ENCODE assay signal across 1 fruit fly cellular context in the genomic region with DNA sequence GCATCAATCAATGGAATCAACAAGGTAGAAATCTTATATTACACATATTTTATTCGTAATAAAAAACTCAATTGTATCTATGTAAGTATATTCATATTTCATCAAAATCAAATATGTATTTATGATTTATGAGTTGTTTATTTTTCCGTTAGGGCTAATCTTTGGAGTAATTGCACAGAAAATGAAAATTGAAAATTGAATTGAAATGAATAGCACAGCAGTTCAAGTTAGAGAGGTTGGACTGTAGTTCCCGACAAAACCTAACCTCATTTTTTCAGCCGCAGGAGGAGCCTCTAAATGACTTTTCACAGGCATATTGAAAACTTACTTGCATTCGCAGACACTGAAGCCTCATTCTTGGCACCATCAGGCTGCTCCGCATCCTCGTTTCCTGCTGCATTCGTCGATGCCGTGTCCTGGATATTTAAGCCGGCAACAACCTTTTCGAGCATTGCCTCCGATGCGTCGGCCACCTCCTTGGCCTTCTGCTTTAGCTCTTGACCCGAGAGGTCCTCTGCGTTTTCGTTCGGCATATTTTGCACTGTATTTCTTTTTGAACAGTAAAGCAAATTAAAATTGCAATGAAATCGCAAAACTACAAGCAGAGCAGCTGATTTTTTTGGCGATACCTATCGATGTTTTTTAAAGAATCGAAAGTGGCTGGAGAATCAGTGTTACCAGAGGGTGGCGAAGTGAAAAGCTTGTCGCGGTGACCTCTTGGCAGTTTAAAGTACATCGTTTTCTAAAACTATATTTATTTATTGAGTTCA.
TF ChIP-seq lines count a peak whose summit lies in the region.

A gene (minus strand): TSS at position 635 of the 770 bp plus-strand sequence.

TF ChIP-seq in whole organism, embryonic, 481 proteins besides CTCF, POLR2A, EP300 and RAD21 (continued from another document and continues in another):
- TF ChIP-seq al (GFP tag; IDR thresholded peaks at IDR 0.05; lab: Robert Waterston, UW) (no peak), hb (GFP tag; IDR thresholded peaks at IDR 0.05; lab: Robert Waterston, UW; ENCODE audit: partially characterized antibody) (0 out of 3 replicates have a peak, but pooled peaks have one; percentile 24), CG10147 (GFP tag; optimal IDR thresholded peaks at IDR 0.05; lab: Kevin White, UChicago) (no peak), CG6175 (GFP tag; IDR thresholded peaks at IDR 0.05; lab: Robert Waterston, UW) (no peak), CG10209 (GFP tag; optimal IDR thresholded peaks at IDR 0.05; lab: Kevin White, UChicago) (peak; percentile 36), MBD-R2 (GFP tag; IDR thresholded peaks at IDR 0.05; lab: Robert Waterston, UW) (peak; percentile 81), CG17829 (tag; optimal IDR thresholded peaks at IDR 0.05; lab: Kevin White, UChicago) (no peak), wor (GFP tag; IDR thresholded peaks at IDR 0.05; lab: Robert Waterston, UW) (no peak), ato (GFP tag; IDR thresholded peaks at IDR 0.05; lab: Robert Waterston, UW; ENCODE audit: partially characterized antibody) (peak; percentile 70), Camta (GFP tag; optimal IDR thresholded peaks at IDR 0.05; lab: Kevin White, UChicago) (no peak), NC2α (GFP tag; optimal IDR thresholded peaks at IDR 0.05; lab: Kevin White, UChicago) (no peak), pum (GFP tag; optimal IDR thresholded peaks at IDR 0.05; lab: Kevin White, UChicago) (no peak), CG3163 (GFP tag; optimal IDR thresholded peaks at IDR 0.05; lab: Kevin White, UChicago) (no peak), wdn (GFP tag; IDR thresholded peaks at IDR 0.05; lab: Robert Waterston, UW) (no peak), hth (optimal IDR thresholded peaks at IDR 0.05; lab: Kevin White, UChicago) (no peak), CG4707 (GFP tag; optimal IDR thresholded peaks at IDR 0.05; lab: Kevin White, UChicago) (no peak), oc (tag; optimal IDR thresholded peaks at IDR 0.05; lab: Kevin White, UChicago) (no peak), Elba2 (GFP tag; optimal IDR thresholded peaks at IDR 0.05; lab: Kevin White, UChicago) (no peak), CG1024 (GFP tag; IDR thresholded peaks at IDR 0.05; lab: Robert Waterston, UW) (no peak), CG3281 (GFP tag; optimal IDR thresholded peaks at IDR 0.05; lab: Kevin White, UChicago) (no peak), gcm2 (GFP tag; optimal IDR thresholded peaks at IDR 0.05; lab: Kevin White, UChicago) (no peak), sqz (GFP tag; optimal IDR thresholded peaks at IDR 0.05; lab: Kevin White, UChicago) (no peak), CG10565 (GFP tag; optimal IDR thresholded peaks at IDR 0.05; lab: Kevin White, UChicago) (no peak), kah (GFP tag; optimal IDR thresholded peaks at IDR 0.05; lab: Kevin White, UChicago) (no peak), CG30431 (GFP tag; optimal IDR thresholded peaks at IDR 0.05; lab: Kevin White, UChicago) (no peak), CG31388 (GFP tag; optimal IDR thresholded peaks at IDR 0.05; lab: Kevin White, UChicago) (no peak), CG9797 (GFP tag; optimal IDR thresholded peaks at IDR 0.05; lab: Kevin White, UChicago) (peak; percentile 67), CG10267 (tag; optimal IDR thresholded peaks at IDR 0.05; lab: Kevin White, UChicago) (peak; percentile 24), Awh (GFP tag; IDR thresholded peaks at IDR 0.05; lab: Robert Waterston, UW) (no peak), CG34224 (GFP tag; IDR thresholded peaks at IDR 0.05; lab: Robert Waterston, UW; ENCODE audit: partially characterized antibody) (peak; percentile 80), CG17385 (GFP tag; optimal IDR thresholded peaks at IDR 0.05; lab: Kevin White, UChicago) (peak; percentile 17), Chrac-16 (GFP tag; optimal IDR thresholded peaks at IDR 0.05; lab: Kevin White, UChicago) (no peak), gsb-n (tag; optimal IDR thresholded peaks at IDR 0.05; lab: Kevin White, UChicago) (no peak), CG10462 (GFP tag; optimal IDR thresholded peaks at IDR 0.05; lab: Kevin White, UChicago) (no peak), peb (GFP tag; IDR thresholded peaks at IDR 0.05; lab: Robert Waterston, UW) (no peak), CG2116 (GFP tag; optimal IDR thresholded peaks at IDR 0.05; lab: Kevin White, UChicago) (peak; percentile 11), nmo (GFP tag; optimal IDR thresholded peaks at IDR 0.05; lab: Kevin White, UChicago) (no peak), danr (GFP tag; IDR thresholded peaks at IDR 0.05; lab: Robert Waterston, UW) (no peak), CG11504 (tag; optimal IDR thresholded peaks at IDR 0.05; lab: Kevin White, UChicago) (no peak), dmrt11E (tag; optimal IDR thresholded peaks at IDR 0.05; lab: Kevin White, UChicago) (peak; percentile 6), CG7928 (GFP tag; optimal IDR thresholded peaks at IDR 0.05; lab: Kevin White, UChicago) (no peak), Rx (GFP tag; IDR thresholded peaks at IDR 0.05; lab: Robert Waterston, UW) (peak; percentile 55; the same call in 1 of the 2 replicates), CHES-1-like (GFP tag; optimal IDR thresholded peaks at IDR 0.05; lab: Kevin White, UChicago) (peak; percentile 3), Fer3 (tag; optimal IDR thresholded peaks at IDR 0.05; lab: Kevin White, UChicago) (peak; percentile 39), sna (GFP tag; IDR thresholded peaks at IDR 0.05; lab: Robert Waterston, UW; ENCODE audit: partially characterized antibody) (peak; percentile 75), CG14667 (GFP tag; IDR thresholded peaks at IDR 0.05; lab: Robert Waterston, UW) (peak; percentile 36; the same call in 1 of the 2 replicates), chif (GFP tag; optimal IDR thresholded peaks at IDR 0.05; lab: Kevin White, UChicago) (no peak), CG6654 (GFP tag; optimal IDR thresholded peaks at IDR 0.05; lab: Kevin White, UChicago) (no peak), caup (GFP tag; optimal IDR thresholded peaks at IDR 0.05; lab: Kevin White, UChicago; ENCODE audit: severe bottlenecking) (no peak), CG12155 (GFP tag; optimal IDR thresholded peaks at IDR 0.05; lab: Kevin White, UChicago) (peak; percentile 1), gem (tag; optimal IDR thresholded peaks at IDR 0.05; lab: Kevin White, UChicago) (no peak), E2f2 (GFP tag; IDR thresholded peaks at IDR 0.05; lab: Robert Waterston, UW) (peak; percentile 86), CG8089 (GFP tag; optimal IDR thresholded peaks at IDR 0.05; lab: Kevin White, UChicago) (no peak), Mes4 (GFP tag; optimal IDR thresholded peaks at IDR 0.05; lab: Kevin White, UChicago) (no peak), CG33557 (GFP tag; optimal IDR thresholded peaks at IDR 0.05; lab: Kevin White, UChicago) (no peak), gro (GFP tag; optimal IDR thresholded peaks at IDR 0.05; lab: Kevin White, UChicago) (no peak), CG4328 (GFP tag; optimal IDR thresholded peaks at IDR 0.05; lab: Kevin White, UChicago) (no peak), CG10366 (GFP tag; IDR thresholded peaks at IDR 0.05; lab: Robert Waterston, UW) (peak; percentile 70), CG11695 (GFP tag; IDR thresholded peaks at IDR 0.05; lab: Robert Waterston, UW) (0 out of 3 replicates have a peak, but pooled peaks have one; percentile 6), CG15696 (tag; optimal IDR thresholded peaks at IDR 0.05; lab: Kevin White, UChicago) (no peak), Gsc (GFP tag; IDR thresholded peaks at IDR 0.05; lab: Robert Waterston, UW) (no peak), CG11560 (tag; IDR thresholded peaks at IDR 0.05; lab: Robert Waterston, UW) (no peak), ind (GFP tag; optimal IDR thresholded peaks at IDR 0.05; lab: Kevin White, UChicago) (peak; percentile 44), klu (GFP tag; IDR thresholded peaks at IDR 0.05; lab: Robert Waterston, UW) (no peak), tap (tag; optimal IDR thresholded peaks at IDR 0.05; lab: Kevin White, UChicago) (no peak), fd102C (GFP tag; optimal IDR thresholded peaks at IDR 0.05; lab: Kevin White, UChicago) (no peak), crol (GFP tag; IDR thresholded peaks at IDR 0.05; lab: Robert Waterston, UW) (no peak), CG2889 (GFP tag; IDR thresholded peaks at IDR 0.05; lab: Robert Waterston, UW) (0 out of 3 replicates have a peak, but pooled peaks have one; percentile 33), CG2712 (tag; optimal IDR thresholded peaks at IDR 0.05; lab: Kevin White, UChicago) (no peak), CG9876 (GFP tag; optimal IDR thresholded peaks at IDR 0.05; lab: Kevin White, UChicago) (no peak), Neu2 (GFP tag; optimal IDR thresholded peaks at IDR 0.05; lab: Kevin White, UChicago; ENCODE audit: borderline replicate concordance) (no peak), BtbVII (GFP tag; optimal IDR thresholded peaks at IDR 0.05; lab: Kevin White, UChicago) (no peak), CG15514 (GFP tag; optimal IDR thresholded peaks at IDR 0.05; lab: Kevin White, UChicago) (peak; percentile 39), CG8359 (GFP tag; optimal IDR thresholded peaks at IDR 0.05; lab: Kevin White, UChicago; ENCODE audit: borderline replicate concordance) (no peak), YL-1 (GFP tag; optimal IDR thresholded peaks at IDR 0.05; lab: Kevin White, UChicago) (peak; percentile 25), row (GFP tag; IDR thresholded peaks at IDR 0.05; lab: Robert Waterston, UW) (peak; percentile 71), yki (optimal IDR thresholded peaks at IDR 0.05; lab: Kevin White, UChicago) (no peak), lov (optimal IDR thresholded peaks at IDR 0.05; lab: Kevin White, UChicago) (no peak), lov (GFP tag; IDR thresholded peaks at IDR 0.05; lab: Robert Waterston, UW) (no peak), inv (GFP tag; IDR thresholded peaks at IDR 0.05; lab: Robert Waterston, UW; ENCODE audit: partially characterized antibody) (peak; percentile 66), CoRest (tag; optimal IDR thresholded peaks at IDR 0.05; lab: Kevin White, UChicago) (no peak), CG2678 (tag; optimal IDR thresholded peaks at IDR 0.05; lab: Kevin White, UChicago) (no peak), kay (GFP tag; optimal IDR thresholded peaks at IDR 0.05; lab: Kevin White, UChicago) (no peak), CG1529 (GFP tag; optimal IDR thresholded peaks at IDR 0.05; lab: Kevin White, UChicago) (no peak), Dip3 (GFP tag; optimal IDR thresholded peaks at IDR 0.05; lab: Kevin White, UChicago) (peak; percentile 4), CG18476 (GFP tag; optimal IDR thresholded peaks at IDR 0.05; lab: Kevin White, UChicago) (no peak), Eip74EF (GFP tag; optimal IDR thresholded peaks at IDR 0.05; lab: Kevin White, UChicago) (no peak), CG34422 (GFP tag; IDR thresholded peaks at IDR 0.05; lab: Robert Waterston, UW) (peak; percentile 68; the same call in 1 of the 3 replicates), scrt (GFP tag; optimal IDR thresholded peaks at IDR 0.05; lab: Kevin White, UChicago) (no peak), ERR (GFP tag; optimal IDR thresholded peaks at IDR 0.05; lab: Kevin White, UChicago) (no peak), ranshi (GFP tag; IDR thresholded peaks at IDR 0.05; lab: Robert Waterston, UW) (peak; percentile 14; the same call in 1 of the 2 replicates), Xrp1 (GFP tag; IDR thresholded peaks at IDR 0.05; lab: Robert Waterston, UW) (no peak), grau (tag; optimal IDR thresholded peaks at IDR 0.05; lab: Kevin White, UChicago) (peak; percentile 91), Hr39 (optimal IDR thresholded peaks at IDR 0.05; lab: Kevin White, UChicago) (no peak), zen2 (GFP tag; IDR thresholded peaks at IDR 0.05; lab: Robert Waterston, UW; ENCODE audit: partially characterized antibody) (peak; percentile 80), Deaf1 (tag; optimal IDR thresholded peaks at IDR 0.05; lab: Kevin White, UChicago) (no peak), ham (GFP tag; IDR thresholded peaks at IDR 0.05; lab: Robert Waterston, UW) (no peak), TFAM (GFP tag; optimal IDR thresholded peaks at IDR 0.05; lab: Kevin White, UChicago) (no peak), CG4360 (GFP tag; IDR thresholded peaks at IDR 0.05; lab: Robert Waterston, UW) (no peak), D19B (GFP tag; optimal IDR thresholded peaks at IDR 0.05; lab: Kevin White, UChicago) (no peak), CG12219 (GFP tag; optimal IDR thresholded peaks at IDR 0.05; lab: Kevin White, UChicago) (no peak), gt (GFP tag; IDR thresholded peaks at IDR 0.05; lab: Robert Waterston, UW) (no peak), Aef1 (GFP tag; IDR thresholded peaks at IDR 0.05; lab: Robert Waterston, UW) (peak; percentile 55), dpn (GFP tag; optimal IDR thresholded peaks at IDR 0.05; lab: Kevin White, UChicago) (peak in 1 of 2 experiments; percentile 26), cas (GFP tag; IDR thresholded peaks at IDR 0.05; lab: Robert Waterston, UW) (no peak), Abd-B (GFP tag; optimal IDR thresholded peaks at IDR 0.05; lab: Kevin White, UChicago) (no peak), az2 (GFP tag; optimal IDR thresholded peaks at IDR 0.05; lab: Kevin White, UChicago) (peak; percentile 5), CG12942 (GFP tag; optimal IDR thresholded peaks at IDR 0.05; lab: Kevin White, UChicago) (peak; percentile 14), CG4854 (GFP tag; optimal IDR thresholded peaks at IDR 0.05; lab: Kevin White, UChicago) (no peak), ATbp (GFP tag; optimal IDR thresholded peaks at IDR 0.05; lab: Kevin White, UChicago) (no peak), CG5953 (GFP tag; IDR thresholded peaks at IDR 0.05; lab: Robert Waterston, UW) (peak; percentile 7; the same call in 1 of the 2 replicates), Ravus (GFP tag; IDR thresholded peaks at IDR 0.05; lab: Robert Waterston, UW) (no peak), cato (GFP tag; optimal IDR thresholded peaks at IDR 0.05; lab: Kevin White, UChicago; ENCODE audit: borderline replicate concordance) (no peak), CG16815 (GFP tag; optimal IDR thresholded peaks at IDR 0.05; lab: Kevin White, UChicago) (no peak), CG11093 (GFP tag; IDR thresholded peaks at IDR 0.05; lab: Robert Waterston, UW) (0 out of 3 replicates have a peak, but pooled peaks have one; percentile 11), dan (GFP tag; IDR thresholded peaks at IDR 0.05; lab: Robert Waterston, UW) (no peak), H15 (GFP tag; IDR thresholded peaks at IDR 0.05; lab: Robert Waterston, UW) (no peak), dm (GFP tag; optimal IDR thresholded peaks at IDR 0.05; lab: Kevin White, UChicago) (no peak), ems (GFP tag; optimal IDR thresholded peaks at IDR 0.05; lab: Kevin White, UChicago) (no peak), corto (GFP tag; optimal IDR thresholded peaks at IDR 0.05; lab: Kevin White, UChicago) (no peak), usp (GFP tag; optimal IDR thresholded peaks at IDR 0.05; lab: Kevin White, UChicago) (no peak), CG3838 (GFP tag; optimal IDR thresholded peaks at IDR 0.05; lab: Kevin White, UChicago) (no peak), ab (GFP tag; optimal IDR thresholded peaks at IDR 0.05; lab: Kevin White, UChicago) (no peak), CG6683 (GFP tag; optimal IDR thresholded peaks at IDR 0.05; lab: Kevin White, UChicago) (no peak), Tbp (GFP tag; optimal IDR thresholded peaks at IDR 0.05; lab: Kevin White, UChicago) (no peak)
